Fruit fly (Drosophila melanogaster) whole organism, wandering third instar larva: Measurements from ENCODE around the gene Sec71.

Experiments
- Abd-B ChIP-seq: fragments of >200 bp; optimal IDR thresholded peaks from 2 replicates; lab custom pipeline; 2017; ENCODE audit warnings: missing biosample characterization, missing genetic modification characterization
- CG9705 ChIP-seq: fragments of 200-800 bp; sonication (Bioruptor generic); optimal IDR thresholded peaks from 2 replicates; lab custom pipeline; 2018; ENCODE audit warnings: missing biosample characterization, mild to moderate bottlenecking, missing genetic modification characterization
- CrebA ChIP-seq: fragments of 200-800 bp; sonication (Bioruptor generic); optimal IDR thresholded peaks from 2 replicates; lab custom pipeline; 2016; ENCODE audit warnings: missing biosample characterization, mild to moderate bottlenecking, missing genetic modification characterization, borderline replicate concordance
- Dfd ChIP-seq: fragments of >200 bp; optimal IDR thresholded peaks from 2 replicates; lab custom pipeline; 2017; ENCODE audit warnings: missing biosample characterization, missing genetic modification characterization
- GATAd ChIP-seq: sonication (Bioruptor generic); optimal IDR thresholded peaks from 2 replicates; lab custom pipeline; 2016; ENCODE audit warnings: missing biosample characterization, missing genetic modification characterization
- HLH106 ChIP-seq: fragments of 200-800 bp; optimal IDR thresholded peaks from 3 replicates; lab custom pipeline; 2019; ENCODE audit warnings: missing biosample characterization, mild to moderate bottlenecking, missing genetic modification characterization, moderate library complexity
- Hnf4 ChIP-seq: fragments of 200-800 bp; sonication (Bioruptor generic); optimal IDR thresholded peaks from 2 replicates; lab custom pipeline; 2016; ENCODE audit warnings: missing biosample characterization, mild to moderate bottlenecking, missing genetic modification characterization
- Hr83 ChIP-seq: fragments of 200-300 bp; sonication (Bioruptor generic); optimal IDR thresholded peaks from 2 replicates; lab custom pipeline; 2016; ENCODE audit warnings: missing biosample characterization, mild to moderate bottlenecking, missing genetic modification characterization, moderate library complexity; ENCODE audit not compliant: poor library complexity, severe bottlenecking
- Jra ChIP-seq: sonication (Bioruptor generic); optimal IDR thresholded peaks from 2 replicates; lab custom pipeline; 2016; ENCODE audit warnings: missing biosample characterization, missing genetic modification characterization
- Myc ChIP-seq: fragments of >200 bp; optimal IDR thresholded peaks from 2 replicates; lab custom pipeline; 2017
- N ChIP-seq: fragments of >200 bp; optimal IDR thresholded peaks from 2 replicates; lab custom pipeline; 2018; ENCODE audit warnings: missing biosample characterization, missing external identifiers, missing genetic modification characterization
- OdsH ChIP-seq: fragments of 200-800 bp; sonication (Bioruptor generic); optimal IDR thresholded peaks from 2 replicates; lab custom pipeline; 2016; ENCODE audit warnings: missing biosample characterization, mild to moderate bottlenecking, missing genetic modification characterization
- Rel ChIP-seq, 2 experiments: fragments of 200-800 bp; sonication (Bioruptor generic) in 1 of 2; optimal IDR thresholded peaks; 2 replicates in 1 of 2; 3 replicates in 1 of 2; lab custom pipeline; 2016 to 2019; ENCODE audit warnings: mild to moderate bottlenecking in 2 of 2, missing biosample characterization in 2 of 2, missing genetic modification characterization in 2 of 2, moderate library complexity in 1 of 2
- Sp1 ChIP-seq: fragments of 200-800 bp; sonication (Bioruptor generic); optimal IDR thresholded peaks from 3 replicates; lab custom pipeline; 2019; ENCODE audit warnings: missing biosample characterization, mild to moderate bottlenecking, missing genetic modification characterization, moderate library complexity
- Vsx2 ChIP-seq: fragments of 200-300, 225-300 bp; sonication (Bioruptor generic); optimal IDR thresholded peaks from 2 replicates; lab custom pipeline; 2018; ENCODE audit warnings: missing biosample characterization, missing genetic modification characterization; ENCODE audit not compliant: partially characterized antibody
- brk ChIP-seq: fragments of 200-800 bp; sonication (Bioruptor generic); optimal IDR thresholded peaks from 2 replicates; lab custom pipeline; 2016; ENCODE audit warnings: missing biosample characterization, mild to moderate bottlenecking, missing genetic modification characterization
- dl ChIP-seq, 2 experiments: fragments of 175-275, 200-275 bp in 1 of 2; fragments of 200-275 bp in 1 of 2; sonication (Bioruptor generic); optimal IDR thresholded peaks; lab custom pipeline; 2018; ENCODE audit warnings: mild to moderate bottlenecking in 2 of 2, missing biosample characterization in 2 of 2, missing genetic modification characterization in 2 of 2, moderate library complexity in 2 of 2; ENCODE audit not compliant: partially characterized antibody in 2 of 2, insufficient read depth in 1 of 2
- dmrt93B ChIP-seq: fragments of 200-800 bp; sonication (Bioruptor generic); optimal IDR thresholded peaks from 2 replicates; lab custom pipeline; 2018; ENCODE audit warnings: missing biosample characterization, mild to moderate bottlenecking, missing genetic modification characterization
- foxo ChIP-seq, 2 experiments: fragments of 200-800 bp; sonication (Bioruptor generic); optimal IDR thresholded peaks; 2 replicates in 1 of 2; 3 replicates in 1 of 2; lab custom pipeline; 2016 to 2017; ENCODE audit warnings: missing biosample characterization in 2 of 2, missing genetic modification characterization in 2 of 2
- h ChIP-seq: fragments of 200-800 bp; sonication (Bioruptor generic); optimal IDR thresholded peaks from 3 replicates; lab custom pipeline; 2016; ENCODE audit warnings: missing biosample characterization, mild to moderate bottlenecking, missing genetic modification characterization
- jim ChIP-seq: fragments of 175-275, 200-325 bp; sonication (Bioruptor generic); optimal IDR thresholded peaks from 2 replicates; lab custom pipeline; 2016; ENCODE audit warnings: missing biosample characterization, mild to moderate bottlenecking, missing genetic modification characterization
- pan ChIP-seq: fragments of >200 bp; optimal IDR thresholded peaks from 2 replicates; lab custom pipeline; 2017
- psq ChIP-seq: fragments of 200-800 bp; sonication (Bioruptor generic); optimal IDR thresholded peaks from 3 replicates; lab custom pipeline; 2017; ENCODE audit warnings: missing biosample characterization, mild to moderate bottlenecking, missing genetic modification characterization, moderate library complexity
- rgr ChIP-seq: fragments of 200-800 bp; sonication (Bioruptor generic); optimal IDR thresholded peaks from 3 replicates; lab custom pipeline; 2016; ENCODE audit warnings: missing biosample characterization, mild to moderate bottlenecking, missing genetic modification characterization
- tai ChIP-seq: sonication (Bioruptor generic); optimal IDR thresholded peaks from 2 replicates; lab custom pipeline; 2016; ENCODE audit warnings: missing biosample characterization, missing genetic modification characterization
- woc ChIP-seq: sonication (Bioruptor generic); optimal IDR thresholded peaks from 2 replicates; lab custom pipeline; 2016; ENCODE audit warnings: missing biosample characterization, mild to moderate bottlenecking, missing genetic modification characterization

Sec71 gene

DNA sequence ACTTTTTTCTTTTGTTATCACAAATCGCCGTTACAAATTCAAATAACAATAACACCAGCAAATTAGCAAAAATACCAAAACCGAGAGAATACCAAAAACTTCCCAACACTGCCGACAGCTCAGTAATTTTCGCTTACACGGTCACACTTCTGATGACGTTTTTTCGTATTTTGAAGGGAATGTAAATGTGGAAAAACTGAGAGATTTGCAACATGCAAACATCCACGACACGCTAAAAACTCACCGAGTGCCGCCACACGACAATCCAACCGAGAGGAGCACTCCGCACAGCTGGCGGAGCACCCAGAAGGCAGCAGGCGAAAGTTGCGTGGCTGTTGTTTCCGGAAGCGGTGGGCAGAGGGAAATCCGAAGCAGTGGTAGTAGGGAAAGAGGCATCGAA, at the start of gene Sec71:
Gene Sec71, plus strand, starts transcription at position 117 of the 400 bp plus-strand sequence.
- TF ChIP-seq Vsx2 (GFP tag; lab: Kevin White, UChicago): no peak
- no peak for TF ChIP-seq Jra (GFP tag; lab: Kevin White, UChicago)
- no peak for TF ChIP-seq jim (GFP tag; lab: Kevin White, UChicago)
- no peak for TF ChIP-seq tai (GFP tag; lab: Kevin White, UChicago)
- TF ChIP-seq Rel (GFP tag; optimal IDR thresholded peaks at IDR 0.05; lab: Kevin White, UChicago): no peak
- TF ChIP-seq Rel (tag; optimal IDR thresholded peaks at IDR 0.05; lab: Kevin White, UChicago): peak; percentile 47
- no peak for TF ChIP-seq foxo (GFP tag; optimal IDR thresholded peaks at IDR 0.05; lab: Kevin White, UChicago)
- TF ChIP-seq brk: no peak
- no peak for TF ChIP-seq Dfd (GFP tag; lab: Kevin White, UChicago)
- TF ChIP-seq, all 38 proteins: peak for 1

DNA sequence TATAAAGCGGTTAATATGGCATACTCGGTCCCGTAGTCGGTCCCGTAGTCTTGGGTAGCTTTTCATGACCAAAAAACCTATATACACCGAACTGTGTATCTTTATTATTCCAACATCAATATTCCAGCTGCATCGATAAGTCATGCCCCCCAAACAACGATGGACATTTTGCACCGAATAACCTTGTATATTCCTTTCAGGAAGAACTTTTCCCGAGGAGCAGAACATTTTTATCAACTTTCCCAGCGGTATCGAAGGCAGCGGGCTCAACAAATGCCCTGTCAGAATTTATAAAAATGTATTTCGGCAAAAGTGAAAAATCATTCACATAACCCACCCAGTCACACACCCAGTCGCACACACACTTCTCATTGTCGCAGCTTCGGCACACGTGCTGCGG, 46.7 kb upstream of the Sec71 start, which contains the start of gene TM9SF4:
Gene TM9SF4, plus strand, starts transcription at position 301 of the 400 bp plus-strand sequence.
- TF ChIP-seq Vsx2 (GFP tag; lab: Kevin White, UChicago) (no peak), Rel (GFP tag; optimal IDR thresholded peaks at IDR 0.05; lab: Kevin White, UChicago) (no peak), Rel (tag; optimal IDR thresholded peaks at IDR 0.05; lab: Kevin White, UChicago) (no peak)
- TF ChIP-seq, all 38 proteins: peak for 0

DNA sequence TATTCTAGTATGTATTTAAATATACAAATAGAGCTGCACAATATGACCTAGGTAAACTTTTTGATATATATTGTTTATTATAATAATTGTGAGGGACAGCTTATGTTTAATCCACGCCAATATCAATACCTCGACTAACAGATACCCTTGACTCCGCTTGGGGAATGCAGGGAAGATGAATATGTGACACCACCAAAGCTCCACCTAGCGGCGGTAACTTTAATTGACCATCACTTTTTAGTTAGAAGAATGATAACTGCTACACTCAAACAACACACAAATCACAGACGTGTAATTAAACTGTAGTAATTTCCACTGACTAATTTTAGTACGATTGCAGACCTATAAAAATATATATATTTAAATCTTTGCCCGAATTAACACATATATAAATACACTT, 30.2 kb upstream of the Sec71 start:
- TF ChIP-seq Myc (lab: Kevin White, UChicago): no peak
- no peak for TF ChIP-seq OdsH
- TF ChIP-seq Hnf4 (GFP tag; lab: Kevin White, UChicago): no peak
- TF ChIP-seq Sp1: no peak
- no peak for TF ChIP-seq rgr (GFP tag; lab: Kevin White, UChicago)
- TF ChIP-seq CG9705: no peak
- TF ChIP-seq foxo (GFP tag; optimal IDR thresholded peaks at IDR 0.05; lab: Kevin White, UChicago): no peak
- no peak for TF ChIP-seq Jra (GFP tag; lab: Kevin White, UChicago)

DNA sequence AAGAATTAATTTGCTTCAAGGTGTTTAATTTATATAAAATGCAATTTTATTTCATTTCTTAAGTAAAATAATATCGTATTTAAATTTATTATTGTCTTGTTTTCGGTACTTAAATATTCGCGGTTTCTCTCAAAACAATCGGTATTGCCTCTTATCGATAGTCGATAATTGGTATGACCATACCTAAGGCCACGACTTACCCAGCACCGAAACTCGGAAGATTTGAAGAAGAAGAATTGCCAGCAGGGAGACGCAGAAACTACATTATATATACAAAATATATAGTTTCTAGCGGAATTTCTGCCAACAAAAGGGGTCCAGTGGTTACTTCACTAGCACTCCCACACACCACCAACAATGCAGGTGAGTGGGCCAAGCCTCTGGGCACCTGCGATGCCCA, 22.4 kb upstream of the Sec71 start:
- TF ChIP-seq Jra (GFP tag; lab: Kevin White, UChicago) (no peak), jim (GFP tag; lab: Kevin White, UChicago) (no peak), Abd-B (GFP tag; lab: Kevin White, UChicago) (no peak)

DNA sequence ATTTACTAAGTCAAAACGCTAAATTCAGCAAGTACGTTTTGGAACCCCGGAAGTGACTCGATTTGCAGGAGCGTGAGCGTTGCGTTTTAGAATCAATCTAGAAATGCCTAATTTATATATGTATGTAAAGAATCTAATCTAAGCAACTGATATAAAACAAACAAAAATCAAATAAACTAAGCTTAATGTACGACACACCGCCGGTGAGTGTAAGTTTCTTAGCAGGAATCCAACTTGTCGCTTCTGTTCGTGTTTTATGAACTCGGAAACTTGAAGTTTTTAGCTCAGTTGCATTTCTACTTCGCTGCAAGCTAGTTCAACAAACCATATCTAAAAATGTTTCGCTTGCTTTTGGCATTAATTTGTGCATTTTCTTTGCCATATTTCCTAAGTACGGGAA, 19.6 kb upstream of the Sec71 start, which contains the start of gene CG43376:
Gene CG43376, plus strand, starts transcription at position 301 of the 400 bp plus-strand sequence.
- no peak for TF ChIP-seq Hnf4 (GFP tag; lab: Kevin White, UChicago)

DNA sequence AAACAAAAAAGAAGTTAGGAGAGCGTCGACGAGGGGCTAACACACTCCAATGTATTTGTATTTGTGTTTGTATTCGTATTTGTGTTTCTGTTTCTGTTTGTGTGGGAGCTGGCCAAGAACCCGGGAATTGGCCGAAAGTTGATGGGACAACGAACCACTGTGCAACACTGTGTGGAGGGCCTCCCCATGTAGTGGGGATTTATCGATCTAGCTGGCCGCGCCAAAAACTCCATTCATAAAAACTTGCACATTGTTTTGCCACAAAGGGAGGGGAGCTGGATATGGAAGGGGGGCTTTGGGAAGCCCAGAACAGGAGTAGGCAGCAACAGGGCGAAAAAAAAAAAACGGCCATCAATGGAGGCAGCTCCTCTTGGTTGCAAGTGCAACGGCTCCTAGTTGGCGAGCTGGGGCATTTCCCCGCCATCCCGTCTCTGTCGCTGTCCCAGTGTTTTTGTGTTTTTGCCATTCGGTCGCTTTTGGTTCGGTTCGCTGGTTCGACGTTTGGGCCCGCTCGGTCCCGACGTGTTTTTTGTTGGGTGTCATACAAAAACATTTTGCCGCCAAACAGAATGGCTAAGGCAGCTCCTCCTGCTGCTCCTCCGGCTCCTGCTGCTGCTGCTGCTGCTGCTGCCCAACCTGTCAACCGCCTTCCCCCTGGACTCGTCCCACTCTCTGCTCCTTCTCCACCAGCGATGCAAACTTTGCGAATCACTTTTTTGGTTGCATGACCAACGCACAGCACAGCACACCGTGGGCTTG, 16.2 kb upstream of the Sec71 start:
- TF ChIP-seq Hr83 (GFP tag; lab: Kevin White, UChicago) (no peak), h (GFP tag; lab: Kevin White, UChicago) (no peak), woc (GFP tag; lab: Kevin White, UChicago) (peak; percentile 20), psq (GFP tag; lab: Kevin White, UChicago) (peak; percentile 59), tai (GFP tag; lab: Kevin White, UChicago) (no peak), GATAd (GFP tag; lab: Kevin White, UChicago) (no peak), CrebA (GFP tag; lab: Kevin White, UChicago) (no peak), N (GFP tag; lab: Kevin White, UChicago) (no peak), dl (GFP tag; optimal IDR thresholded peaks at IDR 0.05; lab: Kevin White, UChicago; ENCODE audit: insufficient read depth in 1 of 2, partially characterized antibody in 2 of 2) (no peak), pan (no peak), HLH106 (tag; lab: Kevin White, UChicago) (no peak), dmrt93B (GFP tag; lab: Kevin White, UChicago) (no peak)
- TF ChIP-seq, all 38 proteins: peak for 2
